Worm (Caenorhabditis elegans) whole organism, L4/young adult: ENCODE measurements around the gene K08H2.10.

Source experiments
- W03F9.2 ChIP-seq: fragments of 150-350 bp; optimal IDR thresholded peaks from 2 replicates; lab custom pipeline; 2014; ENCODE audit warnings: missing biosample characterization, missing genetic modification characterization
- him-1 ChIP-seq: sonication (generic microtip); optimal IDR thresholded peaks from 2 replicates; lab custom pipeline; 2016; ENCODE audit warnings: missing genotype, missing genetic modification reagents, missing genetic modification characterization, missing compliant biosample characterization

DNA sequence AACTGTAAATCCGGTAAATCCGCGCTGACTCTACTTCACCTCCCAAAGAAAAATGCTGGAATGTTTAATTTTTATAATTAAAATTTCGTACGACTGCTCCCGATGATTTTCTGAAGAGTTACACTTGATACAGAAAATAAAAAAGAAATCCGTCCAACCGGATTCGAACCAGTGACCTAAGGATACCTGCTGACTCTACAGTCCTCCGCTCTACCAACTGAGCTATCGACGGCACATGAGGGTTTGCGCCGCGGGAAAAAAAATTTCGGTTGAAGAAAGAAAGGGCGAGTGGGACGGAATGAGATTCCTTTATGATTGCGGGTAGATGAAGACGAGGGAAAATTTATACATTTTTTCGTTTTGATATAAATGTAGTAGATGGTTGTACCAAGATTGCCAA lies 27.0 kb downstream of the K08H2.10 start:
- TF ChIP-seq him-1 (tag; lab: Kevin White, UChicago) = no peak
- TF ChIP-seq W03F9.2 = no peak
